Worm (Caenorhabditis elegans) whole organism, young adult: ENCODE data around the gene ctl-2.

ENCODE experiments used
- B0019.2 ChIP-seq: fragments of 200-800 bp; sonication (Bioruptor generic); conservative IDR thresholded peaks from 2 replicates; pipeline ENCODE4 v1.3.6; 2022; ENCODE audit warnings: missing genetic modification reagents, missing genetic modification characterization, missing compliant biosample characterization
- D2030.7 ChIP-seq: fragments of 200-800 bp; sonication (Bioruptor generic); IDR thresholded peaks from 2 replicates; pipeline ENCODE4 v1.3.6; 2022; ENCODE audit warnings: missing genetic modification reagents, missing genetic modification characterization, missing compliant biosample characterization
- F23B12.7 ChIP-seq: sonication (generic microtip); optimal IDR thresholded peaks from 2 replicates; lab custom pipeline; 2017; ENCODE audit warnings: missing genetic modification characterization, mild to moderate bottlenecking, missing compliant biosample characterization, antibody characterized with exemption, moderate library complexity; ENCODE audit not compliant: insufficient read depth
- F33H1.4 ChIP-seq: fragments of 200-800 bp; sonication (Bioruptor generic); IDR thresholded peaks from 2 replicates; pipeline ENCODE4 v1.3.6; 2022; ENCODE audit warnings: missing genetic modification reagents, missing genetic modification characterization, missing compliant biosample characterization
- F49E8.2 ChIP-seq: sonication (generic microtip); optimal IDR thresholded peaks from 3 replicates; lab custom pipeline; 2017; ENCODE audit warnings: missing genetic modification characterization, mild to moderate bottlenecking, missing compliant biosample characterization, antibody characterized with exemption, moderate library complexity; ENCODE audit not compliant: insufficient read depth
- F57A8.1 ChIP-seq: fragments of 200-800 bp; sonication (Bioruptor generic); optimal IDR thresholded peaks from 2 replicates; lab custom pipeline; 2018; ENCODE audit warnings: mild to moderate bottlenecking, missing genetic modification characterization, moderate library complexity, missing compliant biosample characterization
- Y53G8AR.9 ChIP-seq: fragments of 200-800 bp; sonication (Bioruptor generic); conservative IDR thresholded peaks from 2 replicates; pipeline ENCODE4 v1.3.6; 2022; ENCODE audit warnings: missing genetic modification reagents, missing genetic modification characterization, missing compliant biosample characterization
- Y67H2A.10 ChIP-seq: fragments of 200-800 bp; sonication (Bioruptor generic); conservative IDR thresholded peaks from 2 replicates; pipeline ENCODE4 v1.3.6; 2022; ENCODE audit warnings: missing genetic modification reagents, missing genetic modification characterization, missing compliant biosample characterization
- ZK185.1 ChIP-seq: sonication (generic microtip); optimal IDR thresholded peaks from 2 replicates; lab custom pipeline; 2016; ENCODE audit warnings: mild to moderate bottlenecking, missing genetic modification characterization, missing compliant biosample characterization; ENCODE audit not compliant: poor library complexity, severe bottlenecking
- akir-1 ChIP-seq: fragments of 200-800 bp; sonication (Bioruptor generic); optimal IDR thresholded peaks from 2 replicates; lab custom pipeline; 2018; ENCODE audit warnings: mild to moderate bottlenecking, missing genetic modification characterization, moderate library complexity, missing compliant biosample characterization
- ama-1 ChIP-seq, 3 experiments: fragments of 150-350 bp in 1 of 3; sonication (generic microtip) in 2 of 3; optimal IDR thresholded peaks; 2 replicates each; lab custom pipeline; 2014 to 2018; ENCODE audit warnings: missing biosample characterization in 2 of 3, missing genetic modification characterization in 2 of 3, missing genetic modification reagents in 2 of 3
- athp-1 ChIP-seq: sonication (generic microtip); optimal IDR thresholded peaks from 2 replicates; lab custom pipeline; 2017; ENCODE audit warnings: mild to moderate bottlenecking, missing genetic modification characterization, missing compliant biosample characterization
- attf-3 ChIP-seq: fragments of 200-800 bp; sonication (Bioruptor generic); conservative IDR thresholded peaks from 2 replicates; pipeline ENCODE4 v1.3.6; 2022; ENCODE audit warnings: missing genetic modification reagents, missing genetic modification characterization, missing compliant biosample characterization
- bed-1 ChIP-seq: fragments of 200-800 bp; sonication (Bioruptor generic); IDR thresholded peaks from 2 replicates; pipeline ENCODE4 v1.3.6; 2022; ENCODE audit warnings: missing genetic modification reagents, missing genetic modification characterization, missing compliant biosample characterization
- cebp-2 ChIP-seq: fragments of 200-800 bp; sonication (Bioruptor generic); IDR thresholded peaks from 2 replicates; pipeline ENCODE4 v1.3.6; 2022; ENCODE audit warnings: missing genetic modification characterization, missing compliant biosample characterization
- ceh-91 ChIP-seq: fragments of 200-800 bp; sonication (Bioruptor generic); IDR thresholded peaks from 2 replicates; pipeline ENCODE4 v1.3.6; 2022; ENCODE audit warnings: missing genetic modification reagents, missing genetic modification characterization, missing compliant biosample characterization
- efl-1 ChIP-seq: fragments of 150-350 bp; optimal IDR thresholded peaks from 2 replicates; lab custom pipeline; 2014; ENCODE audit warnings: missing biosample characterization, missing genetic modification reagents, missing genetic modification characterization
- egl-18 ChIP-seq: fragments of 200-800 bp; sonication (Bioruptor generic); IDR thresholded peaks from 2 replicates; pipeline ENCODE4 v1.3.6; 2022; ENCODE audit warnings: missing genetic modification reagents, missing genetic modification characterization, missing compliant biosample characterization
- egrh-3 ChIP-seq: fragments of 200-800 bp; sonication (Bioruptor generic); IDR thresholded peaks from 2 replicates; pipeline ENCODE4 v1.3.6; 2022; ENCODE audit warnings: missing genetic modification reagents, missing genetic modification characterization, missing compliant biosample characterization
- fkh-3 ChIP-seq: sonication (generic microtip); optimal IDR thresholded peaks from 2 replicates; lab custom pipeline; 2016; ENCODE audit warnings: mild to moderate bottlenecking, missing genetic modification characterization, missing compliant biosample characterization
- let-526 ChIP-seq: fragments of 200-800 bp; sonication (Bioruptor generic); IDR thresholded peaks from 2 replicates; pipeline ENCODE4 v1.3.6; 2022; ENCODE audit warnings: missing genetic modification reagents, missing genetic modification characterization, missing compliant biosample characterization
- let-607 ChIP-seq, 2 experiments: fragments of 200-800 bp in 1 of 2; sonication (Bioruptor generic) in 1 of 2; sonication (generic microtip) in 1 of 2; optimal IDR thresholded peaks; 2 replicates each; lab custom pipeline; 2016 to 2018; ENCODE audit warnings: mild to moderate bottlenecking in 2 of 2, missing compliant biosample characterization in 2 of 2, missing genetic modification characterization in 2 of 2, moderate library complexity in 2 of 2, missing genotype in 1 of 2
- lin-40 ChIP-seq: sonication (generic microtip); optimal IDR thresholded peaks from 2 replicates; lab custom pipeline; 2016; ENCODE audit warnings: missing genetic modification characterization, mild to moderate bottlenecking, missing compliant biosample characterization, missing genotype, missing genetic modification reagents
- lin-54 ChIP-seq: fragments of 200-800 bp; sonication (Bioruptor generic); optimal IDR thresholded peaks from 2 replicates; lab custom pipeline; 2018; ENCODE audit warnings: mild to moderate bottlenecking, missing genetic modification characterization, missing compliant biosample characterization
- lsl-1 ChIP-seq: fragments of 200-800 bp; sonication (Bioruptor generic); optimal IDR thresholded peaks from 2 replicates; lab custom pipeline; 2018; ENCODE audit warnings: mild to moderate bottlenecking, missing genetic modification characterization, moderate library complexity, missing compliant biosample characterization
- madf-10 ChIP-seq: sonication (generic microtip); optimal IDR thresholded peaks from 2 replicates; lab custom pipeline; 2016; ENCODE audit warnings: mild to moderate bottlenecking, missing genetic modification characterization, missing compliant biosample characterization
- madf-6 ChIP-seq: fragments of 200-800 bp; sonication (Bioruptor generic); IDR thresholded peaks from 2 replicates; pipeline ENCODE4 v1.3.6; 2022; ENCODE audit warnings: missing genetic modification reagents, missing genetic modification characterization, missing compliant biosample characterization
- madf-8 ChIP-seq: fragments of 200-800 bp; sonication (Bioruptor generic); conservative IDR thresholded peaks from 2 replicates; pipeline ENCODE4 v1.3.6; 2022; ENCODE audit warnings: missing genetic modification reagents, missing genetic modification characterization, missing compliant biosample characterization
- nfya-2 ChIP-seq: fragments of 200-800 bp; sonication (Bioruptor generic); IDR thresholded peaks from 2 replicates; pipeline ENCODE4 v1.3.6; 2022; ENCODE audit warnings: missing genetic modification reagents, missing genetic modification characterization, missing compliant biosample characterization
- nfyb-1 ChIP-seq: fragments of 200-800 bp; sonication (Bioruptor generic); IDR thresholded peaks from 2 replicates; pipeline ENCODE4 v1.3.6; 2022; ENCODE audit warnings: missing genetic modification reagents, missing genetic modification characterization, missing compliant biosample characterization
- nhr-90 ChIP-seq: sonication (generic microtip); optimal IDR thresholded peaks from 2 replicates; lab custom pipeline; 2016; ENCODE audit warnings: missing genotype, mild to moderate bottlenecking, missing genetic modification characterization, missing compliant biosample characterization
- pha-4 ChIP-seq: fragments of 150-350 bp; sonication (generic microtip); optimal IDR thresholded peaks from 2 replicates; lab custom pipeline; 2014; ENCODE audit warnings: missing biosample characterization, missing genetic modification reagents, missing genetic modification characterization
- sdz-38 ChIP-seq: sonication (generic microtip); optimal IDR thresholded peaks from 2 replicates; lab custom pipeline; 2016; ENCODE audit warnings: missing genotype, missing genetic modification characterization, missing compliant biosample characterization
- snpc-1.3 ChIP-seq: sonication (generic microtip); optimal IDR thresholded peaks from 2 replicates; lab custom pipeline; 2017; ENCODE audit warnings: missing genetic modification characterization, mild to moderate bottlenecking, missing compliant biosample characterization, antibody characterized with exemption, moderate library complexity, missing genotype, missing genetic modification reagents; ENCODE audit not compliant: insufficient read depth
- snpc-3.4 ChIP-seq: sonication (generic microtip); optimal IDR thresholded peaks from 2 replicates; lab custom pipeline; 2017; ENCODE audit warnings: missing genetic modification characterization, mild to moderate bottlenecking, missing compliant biosample characterization, antibody characterized with exemption, moderate library complexity, missing genotype, missing genetic modification reagents
- somi-1 ChIP-seq: fragments of 200-800 bp; sonication (Bioruptor generic); optimal IDR thresholded peaks from 2 replicates; lab custom pipeline; 2018; ENCODE audit warnings: mild to moderate bottlenecking, missing genetic modification characterization, missing compliant biosample characterization
- sptf-2 ChIP-seq: fragments of 200-800 bp; sonication (Bioruptor generic); optimal IDR thresholded peaks from 2 replicates; lab custom pipeline; 2018; ENCODE audit warnings: mild to moderate bottlenecking, missing genetic modification characterization, missing compliant biosample characterization
- tbp1 ChIP-seq: fragments of 200-800 bp; sonication (Bioruptor generic); optimal IDR thresholded peaks from 2 replicates; lab custom pipeline; 2018; ENCODE audit warnings: mild to moderate bottlenecking, missing genetic modification characterization, missing compliant biosample characterization
- xnd-1 ChIP-seq: sonication (generic microtip); optimal IDR thresholded peaks from 2 replicates; lab custom pipeline; 2016; ENCODE audit warnings: missing genotype, missing genetic modification reagents, missing genetic modification characterization, missing compliant biosample characterization
- zfh-2 ChIP-seq: fragments of 200-800 bp; sonication (Bioruptor generic); conservative IDR thresholded peaks from 2 replicates; pipeline ENCODE4 v1.3.6; 2022; ENCODE audit warnings: missing genetic modification reagents, missing genetic modification characterization, missing compliant biosample characterization
- zim-3 ChIP-seq: sonication (generic microtip); optimal IDR thresholded peaks from 2 replicates; lab custom pipeline; 2017; ENCODE audit warnings: mild to moderate bottlenecking, missing genetic modification characterization, moderate library complexity, missing compliant biosample characterization
- ztf-22 ChIP-seq: fragments of 200-800 bp; sonication (Bioruptor generic); optimal IDR thresholded peaks from 2 replicates; lab custom pipeline; 2018; ENCODE audit warnings: mild to moderate bottlenecking, missing genetic modification characterization, moderate library complexity, missing compliant biosample characterization

ctl-2 gene

ce11 chrII:14319227-14319626, 17.4 kb upstream of the ctl-2 start (continued):
- TF ChIP-seq egrh-3 (GFP tag; lab: Robert Waterston, UW): peak; percentile 85

ce11 chrII:14318027-14318426, 16.2 kb upstream of the ctl-2 start, which contains the start of gene Y54G11A.14:
Gene Y54G11A.14 (plus strand): TSS chrII:14318158.
- TF ChIP-seq Y67H2A.10 (GFP tag; lab: Robert Waterston, UW) (no peak), let-526 (GFP tag; lab: Robert Waterston, UW) (no peak), F57A8.1 (GFP tag; lab: Kevin White, UChicago) (no peak), lin-40 (tag; lab: Kevin White, UChicago) (no peak), fkh-3 (tag; lab: Kevin White, UChicago) (no peak), egrh-3 (GFP tag; lab: Robert Waterston, UW) (peak; percentile 68), zfh-2 (peak; percentile 76; the same call in 1 of the 2 replicates), akir-1 (GFP tag; lab: Kevin White, UChicago) (peak; percentile 3), attf-3 (GFP tag; lab: Robert Waterston, UW) (no peak), F23B12.7 (no peak), athp-1 (tag; lab: Kevin White, UChicago) (no peak), ama-1 (optimal IDR thresholded peaks at IDR 0.05; lab: Kevin White, UChicago) (no peak), ama-1 (GFP tag; optimal IDR thresholded peaks at IDR 0.05; lab: Kevin White, UChicago) (no peak), let-607 (tag; optimal IDR thresholded peaks at IDR 0.05; lab: Kevin White, UChicago) (no peak)

DNA sequence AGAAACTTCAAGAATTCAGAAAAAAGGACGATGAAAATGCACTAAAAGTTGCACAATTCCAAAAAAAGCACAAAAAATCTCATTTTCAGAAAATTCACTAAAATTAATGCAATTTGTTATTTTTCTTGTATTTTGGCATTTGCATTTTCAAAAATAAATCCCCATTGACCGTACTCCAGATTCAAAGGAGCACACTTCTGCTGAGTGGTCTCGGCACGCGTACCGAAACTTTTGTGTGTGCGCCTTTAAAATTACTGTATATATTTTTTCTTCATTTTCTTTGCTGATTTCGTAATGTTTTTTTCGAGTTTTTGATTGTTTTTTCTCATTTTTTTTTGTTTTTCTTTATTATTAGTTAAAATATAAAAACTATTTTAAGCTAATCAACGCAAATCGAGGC, 10.4 kb upstream of the ctl-2 start:
- TF ChIP-seq efl-1 (GFP tag; lab: Kevin White, UChicago) (peak; percentile 55), cebp-2 (GFP tag; lab: Robert Waterston, UW) (no peak), lin-54 (GFP tag; lab: Kevin White, UChicago) (peak; percentile 38), madf-8 (GFP tag; lab: Robert Waterston, UW) (peak; percentile 81), snpc-1.3 (tag; lab: Kevin White, UChicago) (no peak), F57A8.1 (GFP tag; lab: Kevin White, UChicago) (no peak), snpc-3.4 (tag; lab: Kevin White, UChicago) (peak; percentile 34), ceh-91 (GFP tag; lab: Robert Waterston, UW) (peak; percentile 66), nfya-2 (GFP tag; lab: Robert Waterston, UW) (no peak), lsl-1 (GFP tag; lab: Kevin White, UChicago) (peak; percentile 95), B0019.2 (GFP tag; lab: Robert Waterston, UW) (no peak), ztf-22 (no peak), madf-6 (GFP tag; lab: Robert Waterston, UW) (peak; percentile 94), let-526 (GFP tag; lab: Robert Waterston, UW) (no peak), zim-3 (no peak), egl-18 (GFP tag; lab: Robert Waterston, UW) (no peak), Y53G8AR.9 (GFP tag; lab: Robert Waterston, UW) (no peak), nfyb-1 (GFP tag; lab: Robert Waterston, UW) (no peak), F33H1.4 (GFP tag; lab: Robert Waterston, UW) (peak; percentile 93), sdz-38 (tag; lab: Kevin White, UChicago) (no peak), sptf-2 (no peak), madf-10 (tag; lab: Kevin White, UChicago) (no peak), nhr-90 (no peak), athp-1 (tag; lab: Kevin White, UChicago) (no peak), pha-4 (tag; lab: Kevin White, UChicago) (no peak), xnd-1 (tag; lab: Kevin White, UChicago) (peak; percentile 78), tbp1 (peak; percentile 9), bed-1 (GFP tag; lab: Robert Waterston, UW) (no peak), ZK185.1 (tag; lab: Kevin White, UChicago) (no peak), somi-1 (GFP tag; lab: Kevin White, UChicago) (no peak), F49E8.2 (tag; lab: Kevin White, UChicago) (peak; percentile 50), D2030.7 (peak; percentile 65; the same call in 1 of the 2 replicates), egrh-3 (GFP tag; lab: Robert Waterston, UW) (no peak)
- TF ChIP-seq, all 124 proteins: peak for 12
